Worm (Caenorhabditis elegans) whole organism, mixed stage, embryonic: ENCODE data around the gene C16C10.8.

Experiments
- hlh-1 ChIP-seq: fragments of 150-350 bp; optimal IDR thresholded peaks from 2 replicates; lab custom pipeline; 2014; ENCODE audit warnings: missing biosample characterization, missing genetic modification reagents, missing genetic modification characterization
- lin-13 ChIP-seq: fragments of 150-350 bp; optimal IDR thresholded peaks from 2 replicates; lab custom pipeline; 2014; ENCODE audit warnings: missing biosample characterization, missing genetic modification characterization
- pha-4 ChIP-seq: fragments of 150-350 bp; optimal IDR thresholded peaks from 2 replicates; lab custom pipeline; 2018; ENCODE audit warnings: missing biosample characterization, missing genetic modification reagents, missing genetic modification characterization
- unc-39 ChIP-seq: fragments of 150-350 bp; optimal IDR thresholded peaks from 2 replicates; lab custom pipeline; 2014; ENCODE audit warnings: missing biosample characterization, missing genetic modification characterization
- ztf-11 ChIP-seq: fragments of 150-350 bp; optimal IDR thresholded peaks from 2 replicates; lab custom pipeline; 2014; ENCODE audit warnings: missing biosample characterization, missing genetic modification characterization

DNA sequence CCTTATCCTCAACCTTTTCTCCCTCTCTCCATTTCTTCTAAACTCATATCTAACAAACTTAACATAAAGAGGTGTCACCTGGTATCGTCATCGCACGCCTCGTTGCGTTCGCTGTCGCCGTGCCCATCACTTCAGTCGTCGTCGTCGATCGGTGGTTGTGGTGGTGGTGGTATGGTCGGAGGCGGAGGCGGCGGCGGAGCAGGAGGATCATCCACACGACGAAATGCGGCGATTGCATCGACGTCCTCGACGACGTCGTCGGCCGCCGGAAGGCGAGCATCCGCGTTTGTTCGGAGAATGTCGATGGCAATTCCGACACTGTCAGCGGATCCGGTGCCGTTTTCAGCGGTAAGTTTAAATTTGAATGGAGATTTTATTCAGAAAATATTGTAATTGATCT, 29.9 kb downstream of the C16C10.8 start:
- TF ChIP-seq ztf-11 (tag; lab: Kevin White, UChicago) (no peak), unc-39 (no peak), hlh-1 (tag; lab: Kevin White, UChicago) (no peak), lin-13 (tag; lab: Kevin White, UChicago) (no peak), pha-4 (tag; lab: Kevin White, UChicago) (no peak)
